Fruit fly (Drosophila melanogaster) whole organism, embryonic: ENCODE results near the gene Gprk2.

ENCODE experiments used
- Abd-B ChIP-seq: fragments of 200-800 bp; sonication (Bioruptor generic); optimal IDR thresholded peaks from 2 replicates; lab custom pipeline; 2018; ENCODE audit warnings: missing biosample characterization, mild to moderate bottlenecking, missing genetic modification characterization, moderate library complexity
- Atf3 ChIP-seq: fragments of 200-800 bp; sonication (Bioruptor generic); optimal IDR thresholded peaks from 3 replicates; lab custom pipeline; 2016; ENCODE audit warnings: missing biosample characterization, missing genetic modification characterization
- B-H2 ChIP-seq: fragments of 200-800 bp; sonication (Bioruptor generic); optimal IDR thresholded peaks from 2 replicates; lab custom pipeline; 2018; ENCODE audit warnings: missing biosample characterization, mild to moderate bottlenecking, missing genetic modification characterization
- C15 ChIP-seq: fragments of 200-800 bp; sonication (Bioruptor generic); IDR thresholded peaks from 3 replicates; pipeline ENCODE4 v1.3.6; 2022; ENCODE audit warnings: missing biosample characterization, missing genetic modification characterization
- CG10147 ChIP-seq: fragments of 200-800 bp; sonication (Bioruptor generic); optimal IDR thresholded peaks from 2 replicates; lab custom pipeline; 2019; ENCODE audit warnings: missing biosample characterization, mild to moderate bottlenecking, missing genetic modification characterization, moderate library complexity
- CG10431 ChIP-seq: fragments of 200-800 bp; sonication (Bioruptor generic); optimal IDR thresholded peaks from 3 replicates; lab custom pipeline; 2018; ENCODE audit warnings: missing biosample characterization, mild to moderate bottlenecking, missing genetic modification characterization
- CG10959 ChIP-seq: fragments of 200-800 bp; sonication (Bioruptor generic); IDR thresholded peaks from 2 replicates; pipeline ENCODE4 v1.3.6; 2022; ENCODE audit warnings: missing biosample characterization, missing genetic modification characterization
- CG14014 ChIP-seq: fragments of 200-800 bp; sonication (Bioruptor generic); IDR thresholded peaks from 2 replicates; pipeline ENCODE4 v1.3.6; 2022; ENCODE audit warnings: missing biosample characterization, missing genetic modification characterization
- CG16779 ChIP-seq: fragments of 200-800 bp; sonication (Bioruptor generic); IDR thresholded peaks from 2 replicates; pipeline ENCODE4 v1.3.6; 2022; ENCODE audit warnings: missing biosample characterization, missing genetic modification characterization
- CG17359 ChIP-seq: fragments of 200-800 bp; sonication (Bioruptor generic); optimal IDR thresholded peaks from 3 replicates; lab custom pipeline; 2018; ENCODE audit warnings: missing biosample characterization, mild to moderate bottlenecking, missing genetic modification characterization, moderate library complexity
- CG18599 ChIP-seq: fragments of 200-800 bp; sonication (Bioruptor generic); optimal IDR thresholded peaks from 3 replicates; lab custom pipeline; 2017; ENCODE audit warnings: missing biosample characterization, missing genetic modification characterization, mild to moderate bottlenecking, moderate library complexity, missing genetic modification reagents
- CG31224 ChIP-seq: fragments of 200-800 bp; sonication (Bioruptor generic); IDR thresholded peaks from 2 replicates; pipeline ENCODE4 v1.3.6; 2022; ENCODE audit warnings: missing biosample characterization, missing genetic modification characterization
- CG4404 ChIP-seq: fragments of 200-800 bp; sonication (Bioruptor generic); IDR thresholded peaks from 2 replicates; pipeline ENCODE4 v1.3.6; 2022; ENCODE audit warnings: missing biosample characterization, missing genetic modification characterization
- CG4730 ChIP-seq: fragments of 200-800 bp; sonication (Bioruptor generic); IDR thresholded peaks from 2 replicates; pipeline ENCODE4 v1.3.6; 2022; ENCODE audit warnings: missing biosample characterization, missing genetic modification characterization
- CG6175 ChIP-seq: fragments of 200-800 bp; sonication (Bioruptor generic); IDR thresholded peaks from 3 replicates; pipeline ENCODE4 v1.3.6; 2022; ENCODE audit warnings: missing biosample characterization, missing genetic modification characterization
- CG6689 ChIP-seq: fragments of 200-800 bp; sonication (Bioruptor generic); IDR thresholded peaks from 2 replicates; pipeline ENCODE4 v1.3.6; 2022; ENCODE audit warnings: missing biosample characterization, missing genetic modification characterization
- CG7556 ChIP-seq: fragments of 200-800 bp; sonication (Bioruptor generic); optimal IDR thresholded peaks from 2 replicates; lab custom pipeline; 2017; ENCODE audit warnings: missing biosample characterization, mild to moderate bottlenecking, missing genetic modification characterization
- CG8388 ChIP-seq: fragments of 200-800 bp; sonication (Bioruptor generic); optimal IDR thresholded peaks from 2 replicates; lab custom pipeline; 2019; ENCODE audit warnings: missing biosample characterization, mild to moderate bottlenecking, missing genetic modification characterization, moderate library complexity
- CG9727 ChIP-seq: fragments of 200-800 bp; sonication (Bioruptor generic); optimal IDR thresholded peaks from 3 replicates; lab custom pipeline; 2017; ENCODE audit warnings: missing biosample characterization, mild to moderate bottlenecking, missing genetic modification characterization
- CG9797 ChIP-seq: fragments of 200-800 bp; sonication (Bioruptor generic); optimal IDR thresholded peaks from 3 replicates; lab custom pipeline; 2018; ENCODE audit warnings: missing biosample characterization, mild to moderate bottlenecking, missing genetic modification characterization
- CG9876 ChIP-seq: fragments of 200-800 bp; sonication (Bioruptor generic); optimal IDR thresholded peaks from 2 replicates; lab custom pipeline; 2016; ENCODE audit warnings: missing biosample characterization, missing genetic modification characterization
- D19A ChIP-seq: fragments of 200-800 bp; optimal IDR thresholded peaks from 3 replicates; lab custom pipeline; 2019; ENCODE audit warnings: missing biosample characterization, mild to moderate bottlenecking, missing genetic modification characterization, moderate library complexity
- D19B ChIP-seq: fragments of 200-800 bp; sonication (Bioruptor generic); optimal IDR thresholded peaks from 2 replicates; lab custom pipeline; 2017; ENCODE audit warnings: missing biosample characterization, mild to moderate bottlenecking, missing genetic modification characterization
- Dbx ChIP-seq: fragments of 200-800 bp; sonication (Bioruptor generic); IDR thresholded peaks from 3 replicates; pipeline ENCODE4 v1.3.6; 2022; ENCODE audit warnings: missing biosample characterization, missing genetic modification characterization
- GATAe ChIP-seq: fragments of 200-800 bp; sonication (Bioruptor generic); conservative IDR thresholded peaks from 2 replicates; pipeline ENCODE4 v1.3.6; 2022; ENCODE audit warnings: missing biosample characterization, missing genetic modification characterization
- H15 ChIP-seq: fragments of 200-800 bp; sonication (Bioruptor generic); IDR thresholded peaks from 3 replicates; pipeline ENCODE4 v1.3.6; 2022; ENCODE audit warnings: missing biosample characterization, missing genetic modification characterization
- Lpt ChIP-seq: fragments of >200 bp; optimal IDR thresholded peaks from 2 replicates; lab custom pipeline; 2018; ENCODE audit warnings: missing biosample characterization, missing genetic modification characterization
- Scr ChIP-seq: fragments of 200-800 bp; sonication (Bioruptor generic); IDR thresholded peaks from 2 replicates; pipeline ENCODE4 v1.3.6; 2022; ENCODE audit warnings: missing biosample characterization, missing genetic modification characterization; ENCODE audit not compliant: partially characterized antibody
- Stat92E ChIP-seq, 3 experiments: fragments of >200 bp in 2 of 3; fragments of 200-800 bp in 1 of 3; sonication (Bioruptor generic) in 1 of 3; optimal IDR thresholded peaks; 2 replicates each; lab custom pipeline; 2017 to 2019; ENCODE audit warnings: missing biosample characterization in 3 of 3, missing genetic modification characterization in 3 of 3, mild to moderate bottlenecking in 1 of 3, moderate library complexity in 1 of 3
- Usf ChIP-seq: fragments of 200-800 bp; sonication (Bioruptor generic); optimal IDR thresholded peaks from 2 replicates; lab custom pipeline; 2017; ENCODE audit warnings: missing genotype, missing biosample characterization, missing genetic modification characterization
- ara ChIP-seq: fragments of 200-800 bp; sonication (Bioruptor generic); IDR thresholded peaks from 2 replicates; pipeline ENCODE4 v1.3.6; 2022; ENCODE audit warnings: missing biosample characterization, missing genetic modification characterization
- bab2 ChIP-seq: fragments of 200-800 bp; sonication (Bioruptor generic); optimal IDR thresholded peaks from 2 replicates; lab custom pipeline; 2016; ENCODE audit warnings: missing biosample characterization, missing genetic modification characterization
- chinmo ChIP-seq: fragments of 200-800 bp; sonication (Bioruptor generic); IDR thresholded peaks from 4 replicates; pipeline ENCODE4 v1.3.6; 2022; ENCODE audit warnings: missing biosample characterization, missing genetic modification characterization; ENCODE audit not compliant: partially characterized antibody
- crp ChIP-seq, 2 experiments: fragments of 200-800 bp; sonication (Bioruptor generic); optimal IDR thresholded peaks; 2 replicates in 1 of 2; 3 replicates in 1 of 2; lab custom pipeline; 2017; ENCODE audit warnings: missing biosample characterization in 2 of 2, missing genetic modification characterization in 2 of 2, mild to moderate bottlenecking in 1 of 2, moderate library complexity in 1 of 2
- eve ChIP-seq, 2 experiments: fragments of >200 bp; optimal IDR thresholded peaks; 2 replicates each; lab custom pipeline; 2017; ENCODE audit warnings: missing biosample characterization in 2 of 2, missing genetic modification characterization in 2 of 2
- fd96Cb ChIP-seq: fragments of 200-800 bp; sonication (Bioruptor generic); optimal IDR thresholded peaks from 2 replicates; lab custom pipeline; 2018; ENCODE audit warnings: missing biosample characterization, mild to moderate bottlenecking, missing genetic modification characterization, moderate library complexity
- gsb-n ChIP-seq: fragments of 200-800 bp; sonication (Bioruptor generic); optimal IDR thresholded peaks from 3 replicates; lab custom pipeline; 2018; ENCODE audit warnings: missing biosample characterization, mild to moderate bottlenecking, missing genetic modification characterization
- hbn ChIP-seq: fragments of 200-800 bp; sonication (Bioruptor generic); IDR thresholded peaks from 2 replicates; pipeline ENCODE4 v1.3.6; 2022; ENCODE audit warnings: missing biosample characterization, missing genetic modification characterization; ENCODE audit not compliant: partially characterized antibody
- kni ChIP-seq: fragments of 200-800 bp; sonication (Bioruptor generic); optimal IDR thresholded peaks from 3 replicates; lab custom pipeline; 2017; ENCODE audit warnings: mild to moderate bottlenecking, missing biosample characterization, missing genetic modification reagents, missing genetic modification characterization
- nerfin-1 ChIP-seq: fragments of 200-800 bp; sonication (Bioruptor generic); optimal IDR thresholded peaks from 3 replicates; lab custom pipeline; 2019; ENCODE audit warnings: missing biosample characterization, mild to moderate bottlenecking, missing genetic modification characterization, moderate library complexity
- p53 ChIP-seq: fragments of 200-800 bp; sonication (Bioruptor generic); optimal IDR thresholded peaks from 2 replicates; lab custom pipeline; 2016; ENCODE audit warnings: missing biosample characterization, missing genetic modification characterization
- ranshi ChIP-seq: fragments of 200-800 bp; sonication (Bioruptor generic); IDR thresholded peaks from 2 replicates; pipeline ENCODE4 v1.3.6; 2022; ENCODE audit warnings: missing biosample characterization, missing genetic modification characterization
- sd ChIP-seq: fragments of 200-800 bp; sonication (Bioruptor generic); optimal IDR thresholded peaks from 3 replicates; lab custom pipeline; 2018; ENCODE audit warnings: missing biosample characterization, mild to moderate bottlenecking, missing genetic modification characterization, moderate library complexity
- sens ChIP-seq: fragments of 200-800 bp; sonication (Bioruptor generic); peaks from one replicate; lab custom pipeline; 2016; ENCODE audit warnings: missing biosample characterization, missing genetic modification characterization
- slp2 ChIP-seq: fragments of 200-800 bp; sonication (Bioruptor generic); optimal IDR thresholded peaks from 2 replicates; lab custom pipeline; 2016; ENCODE audit warnings: missing biosample characterization, missing genetic modification characterization
- ssp ChIP-seq: fragments of 200-800 bp; sonication (Bioruptor generic); IDR thresholded peaks from 2 replicates; pipeline ENCODE4 v1.3.6; 2022; ENCODE audit warnings: missing biosample characterization, missing genetic modification characterization
- tna ChIP-seq: fragments of 200-800 bp; sonication (Bioruptor generic); IDR thresholded peaks from 2 replicates; pipeline ENCODE4 v1.3.6; 2022; ENCODE audit warnings: missing biosample characterization, missing genetic modification characterization; ENCODE audit not compliant: partially characterized antibody
- wor ChIP-seq: fragments of 200-800 bp; sonication (Bioruptor generic); IDR thresholded peaks from 2 replicates; pipeline ENCODE4 v1.3.6; 2022; ENCODE audit warnings: missing biosample characterization, missing genetic modification characterization

Gene Gprk2

dm6 chr3R:31420675-31421074 lies 15.6 kb downstream of the Gprk2 start (continued):
- TF ChIP-seq CG9876 (GFP tag; lab: Kevin White, UChicago) (no peak), CG10431 (GFP tag; lab: Kevin White, UChicago) (no peak), wor (no peak), nerfin-1 (tag; lab: Kevin White, UChicago) (no peak), B-H2 (peak; percentile 58), CG9727 (GFP tag; lab: Kevin White, UChicago) (no peak), CG8388 (GFP tag; lab: Kevin White, UChicago) (no peak), sd (tag; lab: Kevin White, UChicago) (peak; percentile 99), Abd-B (no peak), CG16779 (GFP tag; lab: Robert Waterston, UW) (no peak), chinmo (GFP tag; lab: Robert Waterston, UW) (peak; percentile 92; the same call in 3 of the 4 replicates), slp2 (GFP tag; lab: Kevin White, UChicago) (no peak), CG4730 (GFP tag; lab: Robert Waterston, UW) (no peak)
- TF ChIP-seq, all 482 proteins: peak for 38

- TF ChIP-seq Dbx (GFP tag; lab: Robert Waterston, UW): 0 out of 3 replicates have a peak, but pooled peaks have one; percentile 9
- no peak for TF ChIP-seq fd96Cb (tag; lab: Kevin White, UChicago)
- peak; percentile 15 for TF ChIP-seq D19B (GFP tag; lab: Kevin White, UChicago)
Observed at dm6 chr3R:31421995-31422394, 16.9 kb downstream of the Gprk2 start.

- TF ChIP-seq p53 (no peak), tna (GFP tag; lab: Robert Waterston, UW) (no peak), ssp (GFP tag; lab: Robert Waterston, UW) (0 out of 2 replicates have a peak, but pooled peaks have one; percentile 16), CG10147 (GFP tag; lab: Kevin White, UChicago) (no peak), CG7556 (GFP tag; lab: Kevin White, UChicago) (no peak), kni (GFP tag; lab: Kevin White, UChicago) (no peak), CG4404 (no peak), bab2 (GFP tag; lab: Kevin White, UChicago) (no peak), CG17359 (peak; percentile 11), CG9797 (no peak), C15 (GFP tag; lab: Robert Waterston, UW) (no peak), CG18599 (GFP tag; lab: Kevin White, UChicago) (peak; percentile 72), gsb-n (tag; lab: Kevin White, UChicago) (no peak), H15 (no peak), CG14014 (GFP tag; lab: Robert Waterston, UW) (no peak), CG10959 (GFP tag; lab: Robert Waterston, UW) (no peak), hbn (GFP tag; lab: Robert Waterston, UW) (no peak), ara (GFP tag; lab: Robert Waterston, UW) (no peak), CG31224 (GFP tag; lab: Robert Waterston, UW) (peak; percentile 38; the same call in 1 of the 2 replicates), GATAe (GFP tag; lab: Robert Waterston, UW) (no peak), Stat92E (GFP tag; optimal IDR thresholded peaks at IDR 0.05; lab: Kevin White, UChicago) (no peak), ranshi (GFP tag; lab: Robert Waterston, UW) (0 out of 2 replicates have a peak, but pooled peaks have one; percentile 25), Scr (no peak), eve (GFP tag; optimal IDR thresholded peaks at IDR 0.05; lab: Kevin White, UChicago) (no peak), crp (GFP tag; optimal IDR thresholded peaks at IDR 0.05; lab: Kevin White, UChicago) (no peak), Atf3 (GFP tag; lab: Kevin White, UChicago) (no peak), Usf (GFP tag; lab: Kevin White, UChicago) (no peak), CG6689 (GFP tag; lab: Robert Waterston, UW) (peak; percentile 38), sens (no peak), Lpt (GFP tag; lab: Kevin White, UChicago) (no peak), CG6175 (GFP tag; lab: Robert Waterston, UW) (no peak), D19A (tag; lab: Kevin White, UChicago) (peak; percentile 59)
Observed at dm6 chr3R:31424427-31424826, 19.4 kb downstream of the Gprk2 start.
